Worm (Caenorhabditis elegans) whole organism, L4 larva: ENCODE measurements around the gene C46F2.1.
A peak's percentile ranks its signal among the peaks of the same experiment; 100 is the strongest.

Experiments
- F37D6.2 ChIP-seq: sonication (generic microtip); optimal IDR thresholded peaks from 2 replicates; lab custom pipeline; 2016; ENCODE audit warnings: mild to moderate bottlenecking, missing genetic modification characterization, missing compliant biosample characterization
- F49E8.2 ChIP-seq: sonication (generic microtip); optimal IDR thresholded peaks from 2 replicates; lab custom pipeline; 2016; ENCODE audit warnings: missing compliant biosample characterization, mild to moderate bottlenecking, missing genetic modification characterization, borderline replicate concordance
- T26A8.4 ChIP-seq: fragments of 200-800 bp; sonication (Bioruptor generic); IDR thresholded peaks from 2 replicates; pipeline ENCODE4 v1.3.6; 2022; ENCODE audit warnings: missing genetic modification characterization, missing compliant biosample characterization
- Y5F2A.4 ChIP-seq: fragments of 200-800 bp; sonication (Bioruptor generic); optimal IDR thresholded peaks from 2 replicates; lab custom pipeline; 2018; ENCODE audit warnings: mild to moderate bottlenecking, missing genetic modification characterization, missing compliant biosample characterization
- Y75B8A.6 ChIP-seq: fragments of 200-800 bp; sonication (Bioruptor generic); IDR thresholded peaks from 2 replicates; pipeline ENCODE4 v1.3.6; 2022; ENCODE audit warnings: missing genetic modification reagents, missing genetic modification characterization, missing compliant biosample characterization
- ZK546.5 ChIP-seq, 2 experiments: sonication (generic microtip); optimal IDR thresholded peaks; 2 replicates each; lab custom pipeline; 2017; ENCODE audit warnings: missing biosample characterization in 2 of 2, missing genetic modification characterization in 2 of 2
- aha-1 ChIP-seq: fragments of 150-350 bp; peaks from one replicate; lab custom pipeline; 2014; ENCODE audit warnings: missing biosample characterization, missing genetic modification characterization
- aly-2 ChIP-seq: sonication (generic microtip); optimal IDR thresholded peaks from 2 replicates; lab custom pipeline; 2018; ENCODE audit warnings: missing biosample characterization, missing genetic modification characterization
- ama-1 ChIP-seq: fragments of 150-350 bp; optimal IDR thresholded peaks from 2 replicates; lab custom pipeline; 2014; ENCODE audit warnings: inconsistent platforms, mixed read lengths
- ceh-28 ChIP-seq: fragments of 150-350 bp; optimal IDR thresholded peaks from 2 replicates; lab custom pipeline; 2014; ENCODE audit warnings: missing biosample characterization, missing genetic modification reagents, missing genetic modification characterization
- ceh-32 ChIP-seq: sonication (generic microtip); optimal IDR thresholded peaks from 2 replicates; lab custom pipeline; 2016; ENCODE audit warnings: mild to moderate bottlenecking, missing genetic modification characterization, missing compliant biosample characterization; ENCODE audit not compliant: poor library complexity
- ces-1 ChIP-seq: fragments of 150-350 bp; sonication (generic microtip); optimal IDR thresholded peaks from 4 replicates; lab custom pipeline; 2014; ENCODE audit warnings: missing biosample characterization, missing genetic modification reagents, missing genetic modification characterization
- ctbp-1 ChIP-seq: fragments of 200-800 bp; sonication (Bioruptor generic); IDR thresholded peaks from 2 replicates; pipeline ENCODE4 v1.3.6; 2022; ENCODE audit warnings: missing genetic modification reagents, missing genetic modification characterization, missing compliant biosample characterization
- daf-12 ChIP-seq: fragments of 150-350 bp; optimal IDR thresholded peaks from 2 replicates; lab custom pipeline; 2014; ENCODE audit warnings: missing biosample characterization, missing genetic modification reagents, missing genetic modification characterization
- daf-16 ChIP-seq, 3 experiments: sonication (generic microtip); optimal IDR thresholded peaks; 2 replicates each; lab custom pipeline; 2016 to 2017; ENCODE audit warnings: missing genetic modification characterization in 3 of 3, missing genetic modification reagents in 3 of 3, mild to moderate bottlenecking in 2 of 3, missing compliant biosample characterization in 2 of 3, missing biosample characterization in 1 of 3, moderate library complexity in 1 of 3
- dmd-6 ChIP-seq: fragments of 200-800 bp; sonication (Bioruptor generic); IDR thresholded peaks from 2 replicates; pipeline ENCODE4 v1.3.6; 2022; ENCODE audit warnings: missing genetic modification reagents, missing genetic modification characterization, missing compliant biosample characterization
- duxl-1 ChIP-seq: sonication (generic microtip); optimal IDR thresholded peaks from 2 replicates; lab custom pipeline; 2016; ENCODE audit warnings: mild to moderate bottlenecking, missing genetic modification characterization, moderate library complexity, missing compliant biosample characterization; ENCODE audit not compliant: poor library complexity
- dve-1 ChIP-seq: sonication (generic microtip); optimal IDR thresholded peaks from 2 replicates; lab custom pipeline; 2017; ENCODE audit warnings: antibody characterized with exemption, mild to moderate bottlenecking, missing genetic modification characterization, missing compliant biosample characterization; ENCODE audit not compliant: insufficient read depth
- egl-43 ChIP-seq: fragments of 200-800 bp; sonication (Bioruptor generic); IDR thresholded peaks from 2 replicates; pipeline ENCODE4 v1.3.6; 2022; ENCODE audit warnings: missing genetic modification reagents, missing genetic modification characterization, missing compliant biosample characterization
- fos-1 ChIP-seq: fragments of 150-350 bp; optimal IDR thresholded peaks from 2 replicates; lab custom pipeline; 2014; ENCODE audit warnings: missing biosample characterization, missing genetic modification characterization
- gei-8 ChIP-seq: fragments of 200-800 bp; sonication (Bioruptor generic); optimal IDR thresholded peaks from 2 replicates; lab custom pipeline; 2018; ENCODE audit warnings: mild to moderate bottlenecking, missing genetic modification characterization, missing compliant biosample characterization
- hif-1 ChIP-seq, 2 experiments: sonication (generic microtip); optimal IDR thresholded peaks; 2 replicates each; lab custom pipeline; 2016 to 2017; ENCODE audit warnings: missing compliant biosample characterization in 2 of 2, missing genetic modification characterization in 2 of 2, missing genetic modification reagents in 2 of 2, missing genotype in 2 of 2, mild to moderate bottlenecking in 1 of 2
- hlh-11 ChIP-seq: fragments of 200-800 bp; sonication (Bioruptor generic); optimal IDR thresholded peaks from 2 replicates; lab custom pipeline; 2018; ENCODE audit warnings: mild to moderate bottlenecking, missing genetic modification characterization, missing compliant biosample characterization
- hlh-30 ChIP-seq: sonication (generic microtip); optimal IDR thresholded peaks from 2 replicates; lab custom pipeline; 2017; ENCODE audit warnings: antibody characterized with exemption, mild to moderate bottlenecking, missing genetic modification characterization, missing compliant biosample characterization; ENCODE audit not compliant: insufficient read depth
- hmg-1.1 ChIP-seq: fragments of 200-800 bp; sonication (Bioruptor generic); IDR thresholded peaks from 2 replicates; pipeline ENCODE4 v1.3.6; 2022; ENCODE audit warnings: missing genetic modification reagents, missing genetic modification characterization, missing compliant biosample characterization
- lin-38 ChIP-seq: fragments of 200-800 bp; sonication (Bioruptor generic); IDR thresholded peaks from 2 replicates; pipeline ENCODE4 v1.3.6; 2022; ENCODE audit warnings: missing genetic modification reagents, missing genetic modification characterization, missing compliant biosample characterization
- lin-39 ChIP-seq: fragments of 150-350 bp; optimal IDR thresholded peaks from 2 replicates; lab custom pipeline; 2014; ENCODE audit warnings: missing biosample characterization, missing genetic modification reagents, missing genetic modification characterization
- lir-3 ChIP-seq: sonication (generic microtip); optimal IDR thresholded peaks from 2 replicates; lab custom pipeline; 2016; ENCODE audit warnings: mild to moderate bottlenecking, missing genetic modification characterization, missing compliant biosample characterization
- mdt-29 ChIP-seq: fragments of 200-800 bp; sonication (Bioruptor generic); IDR thresholded peaks from 2 replicates; pipeline ENCODE4 v1.3.6; 2022; ENCODE audit warnings: missing genetic modification reagents, missing genetic modification characterization, missing compliant biosample characterization
- mep-1 ChIP-seq: fragments of 150-350 bp; sonication (generic microtip); optimal IDR thresholded peaks from 3 replicates; lab custom pipeline; 2014; ENCODE audit warnings: missing biosample characterization, missing genetic modification characterization
- mes-2 ChIP-seq: sonication (generic microtip); optimal IDR thresholded peaks from 2 replicates; lab custom pipeline; 2016; ENCODE audit warnings: missing genotype, mild to moderate bottlenecking, missing genetic modification characterization, missing compliant biosample characterization; ENCODE audit not compliant: poor library complexity, severe bottlenecking
- nhr-10 ChIP-seq: fragments of 150-350 bp; optimal IDR thresholded peaks from 2 replicates; lab custom pipeline; 2014; ENCODE audit warnings: missing biosample characterization, missing genetic modification characterization
- nhr-111 ChIP-seq: fragments of 200-800 bp; sonication (Bioruptor generic); optimal IDR thresholded peaks from 2 replicates; lab custom pipeline; 2018; ENCODE audit warnings: mild to moderate bottlenecking, missing genetic modification characterization, missing compliant biosample characterization
- nhr-28 ChIP-seq: fragments of 150-350 bp; optimal IDR thresholded peaks from 2 replicates; lab custom pipeline; 2014; ENCODE audit warnings: missing biosample characterization, missing genetic modification characterization
- nhr-42 ChIP-seq: fragments of 200-800 bp; sonication (Bioruptor generic); IDR thresholded peaks from 2 replicates; pipeline ENCODE4 v1.3.6; 2022; ENCODE audit warnings: missing genetic modification characterization, missing compliant biosample characterization
- nhr-48 ChIP-seq: sonication (generic microtip); optimal IDR thresholded peaks from 2 replicates; lab custom pipeline; 2016; ENCODE audit warnings: mild to moderate bottlenecking, missing genetic modification characterization, missing compliant biosample characterization
- nhr-76 ChIP-seq: fragments of 150-350 bp; optimal IDR thresholded peaks from 2 replicates; lab custom pipeline; 2014; ENCODE audit warnings: missing biosample characterization, missing genetic modification characterization
- nhr-77 ChIP-seq: fragments of 150-350 bp; optimal IDR thresholded peaks from 2 replicates; lab custom pipeline; 2014; ENCODE audit warnings: missing biosample characterization, missing genetic modification characterization
- pha-4 ChIP-seq, 2 experiments: fragments of 150-350 bp in 1 of 2; fragments of 200-800 bp in 1 of 2; sonication (Bioruptor generic) in 1 of 2; IDR thresholded peaks in 1 of 2; optimal IDR thresholded peaks in 1 of 2; 2 replicates each; pipeline versions ENCODE4 v1.3.6 to Lab custom; 2014 to 2022; ENCODE audit warnings: missing genetic modification characterization in 2 of 2, missing genetic modification reagents in 2 of 2, missing biosample characterization in 1 of 2, missing compliant biosample characterization in 1 of 2
- php-3 ChIP-seq: fragments of 200-800 bp; sonication (Bioruptor generic); IDR thresholded peaks from 2 replicates; pipeline ENCODE4 v1.3.6; 2022; ENCODE audit warnings: missing genetic modification reagents, missing genetic modification characterization, missing compliant biosample characterization
- pqm-1 ChIP-seq: sonication (generic microtip); optimal IDR thresholded peaks from 2 replicates; lab custom pipeline; 2017; ENCODE audit warnings: missing biosample characterization, missing genetic modification characterization
- rbr-2 ChIP-seq: sonication (generic microtip); optimal IDR thresholded peaks from 2 replicates; lab custom pipeline; 2016; ENCODE audit warnings: missing genotype, missing genetic modification characterization, missing compliant biosample characterization
- sdz-12 ChIP-seq: fragments of 200-800 bp; sonication (Bioruptor generic); optimal IDR thresholded peaks from 2 replicates; lab custom pipeline; 2018; ENCODE audit warnings: mild to moderate bottlenecking, missing genetic modification characterization, missing compliant biosample characterization
- unc-39 ChIP-seq: sonication (generic microtip); optimal IDR thresholded peaks from 2 replicates; lab custom pipeline; 2017; ENCODE audit warnings: missing biosample characterization, missing genetic modification characterization
- unc-62 ChIP-seq, 3 experiments: fragments of 150-350 bp in 1 of 3; sonication (generic microtip); optimal IDR thresholded peaks in 2 of 3; peaks in 1 of 3; 1 replicate in 1 of 3; 2 replicates in 2 of 3; lab custom pipeline; 2014 to 2017; ENCODE audit warnings: missing biosample characterization in 3 of 3, missing genetic modification characterization in 3 of 3, missing genetic modification reagents in 3 of 3, missing genotype in 1 of 3
- zfp-3 ChIP-seq: fragments of 200-800 bp; sonication (Bioruptor generic); conservative IDR thresholded peaks from 2 replicates; pipeline ENCODE4 v1.3.6; 2022; ENCODE audit warnings: missing genetic modification reagents, missing genetic modification characterization, missing compliant biosample characterization
- zip-11 ChIP-seq: fragments of 200-800 bp; sonication (Bioruptor generic); IDR thresholded peaks from 2 replicates; pipeline ENCODE4 v1.3.6; 2022; ENCODE audit warnings: missing genetic modification characterization, missing compliant biosample characterization
- ztf-7 ChIP-seq: fragments of 150-350 bp; optimal IDR thresholded peaks from 2 replicates; lab custom pipeline; 2014; ENCODE audit warnings: missing biosample characterization, missing genetic modification characterization

Gene C46F2.1

DNA sequence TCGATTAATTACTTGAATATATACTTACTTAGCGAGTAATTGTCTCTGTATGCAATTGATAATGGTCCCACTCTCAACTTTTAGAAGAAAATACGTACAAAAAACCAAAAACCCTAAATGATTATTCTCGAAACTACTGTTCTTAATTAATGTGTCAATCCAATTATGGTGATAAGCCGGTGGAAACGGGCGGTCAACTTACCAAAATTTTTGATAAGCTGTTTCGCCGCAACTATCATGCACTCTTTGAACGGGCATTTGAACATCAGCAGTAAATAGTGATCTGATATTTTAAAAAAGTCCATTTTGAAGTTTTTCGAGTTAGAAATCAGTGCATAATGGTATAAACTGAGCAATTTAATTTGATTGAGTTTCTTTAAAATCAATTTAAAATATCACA lies 526 bp downstream of the C46F2.1 start:
- TF ChIP-seq F49E8.2 (tag; lab: Kevin White, UChicago) (no peak), ZK546.5 (tag; optimal IDR thresholded peaks at IDR 0.05; lab: Kevin White, UChicago) (no peak), dmd-6 (GFP tag; lab: Robert Waterston, UW) (peak; percentile 29; the same call in 1 of the 2 replicates), unc-39 (tag; lab: Kevin White, UChicago) (no peak), nhr-111 (GFP tag; lab: Kevin White, UChicago) (no peak), F37D6.2 (tag; lab: Kevin White, UChicago) (no peak), zfp-3 (GFP tag; lab: Robert Waterston, UW) (no peak), ctbp-1 (no peak), nhr-77 (no peak), sdz-12 (GFP tag; lab: Kevin White, UChicago) (no peak), T26A8.4 (no peak), zip-11 (GFP tag; lab: Robert Waterston, UW) (no peak), fos-1 (tag; lab: Kevin White, UChicago) (no peak), nhr-42 (no peak), duxl-1 (tag; lab: Kevin White, UChicago) (no peak), aha-1 (peak; percentile 1), hlh-11 (tag; lab: Kevin White, UChicago) (no peak), daf-12 (tag; lab: Kevin White, UChicago) (no peak), lin-39 (tag; lab: Kevin White, UChicago) (no peak), nhr-76 (tag; lab: Kevin White, UChicago) (no peak), pqm-1 (tag; lab: Kevin White, UChicago) (peak; percentile 24), hlh-30 (tag; lab: Kevin White, UChicago) (no peak), gei-8 (GFP tag; lab: Kevin White, UChicago) (no peak), unc-62 (GFP tag; optimal IDR thresholded peaks at IDR 0.05 in 1 of 2; lab: Kevin White, UChicago) (no peak), unc-62 (tag; optimal IDR thresholded peaks at IDR 0.05; lab: Kevin White, UChicago) (no peak), hmg-1.1 (GFP tag; lab: Robert Waterston, UW) (no peak), nhr-28 (tag; lab: Kevin White, UChicago) (peak; percentile 54), lin-38 (no peak), Y5F2A.4 (no peak), ces-1 (GFP tag; lab: Kevin White, UChicago) (no peak), pha-4 (GFP tag; IDR thresholded peaks at IDR 0.05; lab: Robert Waterston, UW) (no peak), pha-4 (tag; optimal IDR thresholded peaks at IDR 0.05; lab: Kevin White, UChicago) (no peak), lir-3 (tag; lab: Kevin White, UChicago) (no peak), Y75B8A.6 (GFP tag; lab: Robert Waterston, UW) (no peak), egl-43 (GFP tag; lab: Robert Waterston, UW) (no peak), ceh-28 (tag; lab: Kevin White, UChicago) (no peak), mes-2 (tag; lab: Kevin White, UChicago) (no peak), ceh-32 (no peak), ztf-7 (tag; lab: Kevin White, UChicago) (no peak), ama-1 (lab: Kevin White, UChicago) (no peak), dve-1 (tag; lab: Kevin White, UChicago) (peak; percentile 13), mep-1 (no peak)

DNA sequence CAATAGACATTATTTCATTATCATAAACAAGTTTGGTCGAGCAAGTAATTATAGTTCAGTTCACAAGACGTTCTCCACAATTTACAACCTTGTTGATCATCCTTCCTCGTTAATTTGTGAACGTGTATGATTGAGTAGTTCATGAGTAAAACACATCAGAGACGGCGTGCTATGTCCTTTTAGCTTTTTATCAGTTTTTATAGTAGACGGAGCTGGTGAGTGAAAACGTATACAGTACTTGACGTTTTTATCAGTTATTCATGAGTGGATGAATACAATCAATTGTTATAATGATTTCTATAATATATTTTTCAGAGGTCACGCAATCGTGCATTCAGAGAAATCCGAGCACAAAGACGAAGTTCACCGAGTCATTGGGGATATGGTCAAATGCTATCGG lies 1.1 kb downstream of the C46F2.1 start:
- TF ChIP-seq daf-16 (GFP tag; optimal IDR thresholded peaks at IDR 0.05; lab: Kevin White, UChicago) (no peak), daf-16 (tag; optimal IDR thresholded peaks at IDR 0.05; lab: Kevin White, UChicago) (peak; percentile 81), nhr-10 (tag; lab: Kevin White, UChicago) (no peak), hlh-11 (tag; lab: Kevin White, UChicago) (peak; percentile 23), pqm-1 (tag; lab: Kevin White, UChicago) (peak; percentile 52), dve-1 (tag; lab: Kevin White, UChicago) (peak; percentile 55), mdt-29 (GFP tag; lab: Robert Waterston, UW) (no peak), php-3 (GFP tag; lab: Robert Waterston, UW) (0 out of 2 replicates have a peak, but pooled peaks have one; percentile 17), aha-1 (peak; percentile 71), Y75B8A.6 (GFP tag; lab: Robert Waterston, UW) (0 out of 2 replicates have a peak, but pooled peaks have one; percentile 48), nhr-48 (no peak), hif-1 (tag; optimal IDR thresholded peaks at IDR 0.05; lab: Kevin White, UChicago) (peak in 1 of 2 experiments; percentile 37), rbr-2 (no peak), unc-62 (GFP tag; optimal IDR thresholded peaks at IDR 0.05 in 1 of 2; lab: Kevin White, UChicago) (peak in 1 of 2 experiments; percentile 7), unc-62 (tag; optimal IDR thresholded peaks at IDR 0.05; lab: Kevin White, UChicago) (no peak), dmd-6 (GFP tag; lab: Robert Waterston, UW) (0 out of 2 replicates have a peak, but pooled peaks have one; percentile 21), aly-2 (tag; lab: Kevin White, UChicago) (no peak)
